Fruit fly (Drosophila melanogaster): ENCODE results near the gene CG14455.

Gene CG14455

dm6 chr3L:22669275-22670006, 17.4 kb downstream of the CG14455 start, which contains the start of gene Jhbp6 (continued):
- TF ChIP-seq jumu (GFP tag; optimal IDR thresholded peaks at IDR 0.05) (no peak), E2f2 (GFP tag; IDR thresholded peaks at IDR 0.05) (no peak), grn (GFP tag; optimal IDR thresholded peaks at IDR 0.05) (peak; percentile 32), onecut (GFP tag; IDR thresholded peaks at IDR 0.05) (no peak), gce (GFP tag; IDR thresholded peaks at IDR 0.05) (no peak), CG7271 (tag; optimal IDR thresholded peaks at IDR 0.05) (no peak), CG16779 (GFP tag; IDR thresholded peaks at IDR 0.05) (no peak), Doc3 (GFP tag; IDR thresholded peaks at IDR 0.05; ENCODE audit: partially characterized antibody) (no peak), BEAF-32 (GFP tag; optimal IDR thresholded peaks at IDR 0.05) (peak; percentile 11), lilli (GFP tag; optimal IDR thresholded peaks at IDR 0.05) (peak; percentile 75), Max (GFP tag; optimal IDR thresholded peaks at IDR 0.05) (no peak), z (GFP tag; IDR thresholded peaks at IDR 0.05) (no peak), CG6791 (GFP tag; IDR thresholded peaks at IDR 0.05; ENCODE audit: partially characterized antibody) (no peak), Usf (GFP tag; optimal IDR thresholded peaks at IDR 0.05) (no peak), Atf6 (GFP tag; IDR thresholded peaks at IDR 0.05) (no peak), Nf-YB (GFP tag; optimal IDR thresholded peaks at IDR 0.05) (no peak), Dfd (GFP tag; optimal IDR thresholded peaks at IDR 0.05) (no peak), NfI (GFP tag; optimal IDR thresholded peaks at IDR 0.05) (no peak), sisA (GFP tag; IDR thresholded peaks at IDR 0.05) (no peak), HmgZ (tag; optimal IDR thresholded peaks at IDR 0.05) (no peak), tx (GFP tag; optimal IDR thresholded peaks at IDR 0.05) (no peak), wor (GFP tag; IDR thresholded peaks at IDR 0.05) (no peak), Atf-2 (GFP tag; optimal IDR thresholded peaks at IDR 0.05) (no peak), caup (GFP tag; optimal IDR thresholded peaks at IDR 0.05; ENCODE audit: severe bottlenecking) (no peak), sqz (GFP tag; optimal IDR thresholded peaks at IDR 0.05) (no peak), sob (GFP tag; IDR thresholded peaks at IDR 0.05) (no peak), hth (optimal IDR thresholded peaks at IDR 0.05) (no peak), Ada2b (GFP tag; IDR thresholded peaks at IDR 0.05) (no peak), vnd (GFP tag; IDR thresholded peaks at IDR 0.05; ENCODE audit: partially characterized antibody) (no peak), CG32772 (GFP tag; IDR thresholded peaks at IDR 0.05) (no peak), Abd-B (GFP tag; optimal IDR thresholded peaks at IDR 0.05) (no peak), tin (GFP tag; optimal IDR thresholded peaks at IDR 0.05) (no peak), Med (GFP tag) (peak; percentile 20), CG15479 (GFP tag; optimal IDR thresholded peaks at IDR 0.05) (peak; percentile 54), CG10267 (tag; optimal IDR thresholded peaks at IDR 0.05) (no peak), maf-S (GFP tag; optimal IDR thresholded peaks at IDR 0.05) (no peak), CG14667 (GFP tag; IDR thresholded peaks at IDR 0.05) (no peak), CG31365 (tag; optimal IDR thresholded peaks at IDR 0.05) (no peak), NC2α (GFP tag; optimal IDR thresholded peaks at IDR 0.05) (no peak), bowl (GFP tag; IDR thresholded peaks at IDR 0.05) (no peak), tll (GFP tag; optimal IDR thresholded peaks at IDR 0.05) (no peak), CG15514 (GFP tag; optimal IDR thresholded peaks at IDR 0.05) (no peak), Blimp-1 (GFP tag; optimal IDR thresholded peaks at IDR 0.05) (no peak), PHDP (tag; optimal IDR thresholded peaks at IDR 0.05) (no peak), Sry-β (GFP tag; optimal IDR thresholded peaks at IDR 0.05) (no peak), CG32767 (GFP tag; IDR thresholded peaks at IDR 0.05) (no peak), ems (GFP tag; optimal IDR thresholded peaks at IDR 0.05) (no peak), Rfx (GFP tag; IDR thresholded peaks at IDR 0.05) (no peak), nerfin-2 (GFP tag; IDR thresholded peaks at IDR 0.05; ENCODE audit: partially characterized antibody) (no peak), nerfin-1 (tag; optimal IDR thresholded peaks at IDR 0.05) (no peak)
